Worm (Caenorhabditis elegans): ENCODE data around the gene Y75B7AL.2.

- TF ChIP-seq ceh-36 (tag; optimal IDR thresholded peaks at IDR 0.05) (no peak), tbx-11 (GFP tag; IDR thresholded peaks at IDR 0.05) (no peak), ama-1 (optimal IDR thresholded peaks at IDR 0.05) (no peak), ets-7 (tag; optimal IDR thresholded peaks at IDR 0.05) (no peak), sea-1 (GFP tag; conservative IDR thresholded peaks at IDR 0.05) (no peak), F13C5.2 (tag; optimal IDR thresholded peaks at IDR 0.05) (no peak), aly-1 (tag; optimal IDR thresholded peaks at IDR 0.05) (no peak), hmbx-1 (tag; optimal IDR thresholded peaks at IDR 0.05) (no peak), tra-4 (tag; optimal IDR thresholded peaks at IDR 0.05) (no peak), scrt-1 (GFP tag; IDR thresholded peaks at IDR 0.05) (no peak), hnd-1 (tag; optimal IDR thresholded peaks at IDR 0.05) (no peak), ceh-13 (GFP tag; optimal IDR thresholded peaks at IDR 0.05) (no peak), B0310.2 (tag; optimal IDR thresholded peaks at IDR 0.05) (no peak)
Measured at ce11 chrV:1351826-1352225, 6.1 kb downstream of the Y75B7AL.2 start, which contains the start of gene glb-33.
